Fruit fly (Drosophila melanogaster) whole organism, embryonic: ENCODE data around the gene CG11596.

ENCODE experiments used
- CG10147 ChIP-seq: fragments of 200-800 bp; sonication (Bioruptor generic); optimal IDR thresholded peaks from 2 replicates; lab custom pipeline; 2019; ENCODE audit warnings: missing biosample characterization, mild to moderate bottlenecking, missing genetic modification characterization, moderate library complexity
- CG10462 ChIP-seq: fragments of 200-800 bp; sonication (Bioruptor generic); optimal IDR thresholded peaks from 2 replicates; lab custom pipeline; 2016; ENCODE audit warnings: missing biosample characterization, missing genetic modification characterization
- CG13287 ChIP-seq: fragments of 200-800 bp; sonication (Bioruptor generic); IDR thresholded peaks from 2 replicates; pipeline ENCODE4 v1.3.6; 2022; ENCODE audit warnings: missing biosample characterization, missing genetic modification characterization; ENCODE audit not compliant: partially characterized antibody
- CG13624 ChIP-seq: fragments of 200-800 bp; sonication (Bioruptor generic); optimal IDR thresholded peaks from 2 replicates; lab custom pipeline; 2016; ENCODE audit warnings: missing biosample characterization, missing genetic modification characterization
- CG14667 ChIP-seq: fragments of 200-800 bp; sonication (Bioruptor generic); IDR thresholded peaks from 2 replicates; pipeline ENCODE4 v1.3.6; 2022; ENCODE audit warnings: missing biosample characterization, missing genetic modification characterization
- CG14710 ChIP-seq: fragments of 200-800 bp; sonication (Bioruptor generic); optimal IDR thresholded peaks from 3 replicates; lab custom pipeline; 2019; ENCODE audit warnings: missing biosample characterization, mild to moderate bottlenecking, missing genetic modification characterization, moderate library complexity
- CG15269 ChIP-seq: fragments of 200-800 bp; sonication (Bioruptor generic); optimal IDR thresholded peaks from 2 replicates; lab custom pipeline; 2018; ENCODE audit warnings: missing biosample characterization, mild to moderate bottlenecking, missing genetic modification characterization, moderate library complexity
- CG15479 ChIP-seq: fragments of 200-800 bp; sonication (Bioruptor generic); optimal IDR thresholded peaks from 3 replicates; lab custom pipeline; 2019; ENCODE audit warnings: missing biosample characterization, mild to moderate bottlenecking, missing genetic modification characterization, moderate library complexity
- CG16779 ChIP-seq: fragments of 200-800 bp; sonication (Bioruptor generic); IDR thresholded peaks from 2 replicates; pipeline ENCODE4 v1.3.6; 2022; ENCODE audit warnings: missing biosample characterization, missing genetic modification characterization
- CG16863 ChIP-seq: fragments of 200-800 bp; sonication (Bioruptor generic); optimal IDR thresholded peaks from 3 replicates; lab custom pipeline; 2016; ENCODE audit warnings: missing biosample characterization, missing genetic modification characterization
- CG17361 ChIP-seq: fragments of 200-800 bp; sonication (Bioruptor generic); IDR thresholded peaks from 3 replicates; pipeline ENCODE4 v1.3.6; 2022; ENCODE audit warnings: missing biosample characterization, missing genetic modification characterization
- CG2889 ChIP-seq: fragments of 200-800 bp; sonication (Bioruptor generic); IDR thresholded peaks from 3 replicates; pipeline ENCODE4 v1.3.6; 2022; ENCODE audit warnings: missing biosample characterization, missing genetic modification characterization
- CG3065 ChIP-seq: fragments of 200-800 bp; sonication (Bioruptor generic); optimal IDR thresholded peaks from 2 replicates; lab custom pipeline; 2016; ENCODE audit warnings: missing biosample characterization, missing genetic modification characterization
- CG32532 ChIP-seq: fragments of 200-800 bp; sonication (Bioruptor generic); IDR thresholded peaks from 2 replicates; pipeline ENCODE4 v1.3.6; 2022; ENCODE audit warnings: missing biosample characterization, missing genetic modification characterization
- CG33557 ChIP-seq: fragments of 200-800 bp; sonication (Bioruptor generic); optimal IDR thresholded peaks from 2 replicates; lab custom pipeline; 2019; ENCODE audit warnings: missing biosample characterization, mild to moderate bottlenecking, missing genetic modification characterization, moderate library complexity
- CG34376 ChIP-seq: fragments of 200-800 bp; sonication (Bioruptor generic); optimal IDR thresholded peaks from 2 replicates; lab custom pipeline; 2018; ENCODE audit warnings: missing biosample characterization, mild to moderate bottlenecking, missing genetic modification characterization
- CG3995 ChIP-seq: fragments of 200-800 bp; sonication (Bioruptor generic); optimal IDR thresholded peaks from 3 replicates; lab custom pipeline; 2016; ENCODE audit warnings: missing biosample characterization, missing genetic modification characterization
- CG7839 ChIP-seq: fragments of 200-800 bp; sonication (Bioruptor generic); optimal IDR thresholded peaks from 3 replicates; lab custom pipeline; 2018; ENCODE audit warnings: missing biosample characterization, mild to moderate bottlenecking, missing genetic modification characterization, moderate library complexity
- CG7987 ChIP-seq: fragments of 200-800 bp; sonication (Bioruptor generic); optimal IDR thresholded peaks from 2 replicates; lab custom pipeline; 2018; ENCODE audit warnings: missing biosample characterization, mild to moderate bottlenecking, missing genetic modification characterization, moderate library complexity
- CG8281 ChIP-seq: fragments of 200-800 bp; sonication (Bioruptor generic); optimal IDR thresholded peaks from 2 replicates; lab custom pipeline; 2018; ENCODE audit warnings: missing biosample characterization, mild to moderate bottlenecking, missing genetic modification characterization, moderate library complexity
- Dek ChIP-seq: fragments of 200-800 bp; sonication (Bioruptor generic); optimal IDR thresholded peaks from 3 replicates; lab custom pipeline; 2019; ENCODE audit warnings: missing biosample characterization, mild to moderate bottlenecking, missing genetic modification characterization, moderate library complexity
- Dfd ChIP-seq, 2 experiments: fragments of >200 bp; optimal IDR thresholded peaks; 2 replicates each; lab custom pipeline; 2017; ENCODE audit warnings: missing biosample characterization in 2 of 2, missing genetic modification characterization in 2 of 2
- Dref ChIP-seq: fragments of 200-800 bp; sonication (Bioruptor generic); IDR thresholded peaks from 2 replicates; pipeline ENCODE4 v1.3.6; 2022; ENCODE audit warnings: missing biosample characterization, missing genetic modification characterization
- Ets97D ChIP-seq: fragments of 200-800 bp; sonication (Bioruptor generic); optimal IDR thresholded peaks from 3 replicates; lab custom pipeline; 2016; ENCODE audit warnings: missing biosample characterization, missing genetic modification characterization
- H2.0 ChIP-seq: fragments of 200-800 bp; sonication (Bioruptor generic); IDR thresholded peaks from 2 replicates; pipeline ENCODE4 v1.3.6; 2022; ENCODE audit warnings: missing biosample characterization, missing genetic modification characterization
- Hmx ChIP-seq: fragments of 200-800 bp; sonication (Bioruptor generic); optimal IDR thresholded peaks from 2 replicates; lab custom pipeline; 2016; ENCODE audit warnings: missing biosample characterization, missing genetic modification characterization
- Mes4 ChIP-seq: fragments of 200-800 bp; sonication (Bioruptor generic); optimal IDR thresholded peaks from 2 replicates; lab custom pipeline; 2016; ENCODE audit warnings: missing biosample characterization, missing genetic modification characterization
- Mrtf ChIP-seq: fragments of 200-800 bp; sonication (Bioruptor generic); IDR thresholded peaks from 3 replicates; pipeline ENCODE4 v1.3.6; 2022; ENCODE audit warnings: missing biosample characterization, missing genetic modification characterization
- Opbp ChIP-seq: fragments of 200-800 bp; sonication (Bioruptor generic); IDR thresholded peaks from 3 replicates; pipeline ENCODE4 v1.3.6; 2022; ENCODE audit warnings: missing biosample characterization, missing genetic modification characterization; ENCODE audit not compliant: partially characterized antibody
- Optix ChIP-seq: fragments of 200-800 bp; sonication (Bioruptor generic); IDR thresholded peaks from 3 replicates; pipeline ENCODE4 v1.3.6; 2022; ENCODE audit warnings: missing biosample characterization, missing genetic modification characterization
- Sox100B ChIP-seq: fragments of 200-800 bp; sonication (Bioruptor generic); optimal IDR thresholded peaks from 3 replicates; lab custom pipeline; 2018; ENCODE audit warnings: missing biosample characterization, mild to moderate bottlenecking, missing genetic modification characterization
- Vsx1 ChIP-seq: fragments of 200-800 bp; sonication (Bioruptor generic); optimal IDR thresholded peaks from 2 replicates; lab custom pipeline; 2017; ENCODE audit warnings: missing biosample characterization, mild to moderate bottlenecking, missing genetic modification characterization, missing genetic modification reagents
- Xbp1 ChIP-seq: fragments of 200-800 bp; sonication (Bioruptor generic); optimal IDR thresholded peaks from 3 replicates; lab custom pipeline; 2016; ENCODE audit warnings: missing biosample characterization, mild to moderate bottlenecking, missing genetic modification characterization
- amos ChIP-seq: fragments of 200-800 bp; sonication (Bioruptor generic); IDR thresholded peaks from 2 replicates; pipeline ENCODE4 v1.3.6; 2022; ENCODE audit warnings: missing biosample characterization, missing genetic modification characterization; ENCODE audit not compliant: partially characterized antibody
- chif ChIP-seq, 2 experiments: fragments of 200-800 bp; sonication (Bioruptor generic); optimal IDR thresholded peaks; 3 replicates each; lab custom pipeline; 2016; ENCODE audit warnings: missing biosample characterization in 2 of 2, missing genetic modification characterization in 2 of 2
- en ChIP-seq: fragments of 200-800 bp; sonication (Bioruptor generic); optimal IDR thresholded peaks from 2 replicates; lab custom pipeline; 2016; ENCODE audit warnings: missing biosample characterization, missing genetic modification characterization
- eyg ChIP-seq: fragments of 200-800 bp; sonication (Bioruptor generic); optimal IDR thresholded peaks from 3 replicates; lab custom pipeline; 2016; ENCODE audit warnings: missing biosample characterization, missing genetic modification characterization
- fd64A ChIP-seq: fragments of 200-800 bp; sonication (Bioruptor generic); optimal IDR thresholded peaks from 3 replicates; lab custom pipeline; 2018; ENCODE audit warnings: missing biosample characterization, mild to moderate bottlenecking, missing genetic modification characterization
- hth ChIP-seq: fragments of >200 bp; optimal IDR thresholded peaks from 2 replicates; lab custom pipeline; 2017; ENCODE audit warnings: inconsistent platforms
- lola ChIP-seq, 3 experiments: fragments of >200 bp in 2 of 3; fragments of 200-800 bp in 1 of 3; sonication (Bioruptor generic) in 1 of 3; optimal IDR thresholded peaks; 2 replicates each; lab custom pipeline; 2017 to 2019; ENCODE audit warnings: missing biosample characterization in 3 of 3, missing genetic modification characterization in 3 of 3, mild to moderate bottlenecking in 1 of 3, moderate library complexity in 1 of 3
- mld ChIP-seq: fragments of 200-800 bp; sonication (Bioruptor generic); IDR thresholded peaks from 3 replicates; pipeline ENCODE4 v1.3.6; 2022; ENCODE audit warnings: missing biosample characterization, missing genetic modification characterization; ENCODE audit not compliant: partially characterized antibody
- nmo ChIP-seq: fragments of 200-800 bp; sonication (Bioruptor generic); optimal IDR thresholded peaks from 2 replicates; lab custom pipeline; 2018; ENCODE audit warnings: missing biosample characterization, mild to moderate bottlenecking, missing genetic modification characterization, moderate library complexity
- pho ChIP-seq: fragments of 200-800 bp; sonication (Bioruptor generic); optimal IDR thresholded peaks from 2 replicates; lab custom pipeline; 2016; ENCODE audit warnings: missing biosample characterization, missing genetic modification characterization
- rib ChIP-seq: fragments of 200-800 bp; sonication (Bioruptor generic); IDR thresholded peaks from 2 replicates; pipeline ENCODE4 v1.3.6; 2022; ENCODE audit warnings: missing biosample characterization, missing genetic modification characterization
- sqz ChIP-seq: fragments of 200-800 bp; sonication (Bioruptor generic); optimal IDR thresholded peaks from 3 replicates; lab custom pipeline; 2018; ENCODE audit warnings: missing biosample characterization, mild to moderate bottlenecking, missing genetic modification characterization
- ssp ChIP-seq: fragments of 200-800 bp; sonication (Bioruptor generic); IDR thresholded peaks from 2 replicates; pipeline ENCODE4 v1.3.6; 2022; ENCODE audit warnings: missing biosample characterization, missing genetic modification characterization
- tgo ChIP-seq: fragments of 200-800 bp; sonication (Bioruptor generic); IDR thresholded peaks from 3 replicates; pipeline ENCODE4 v1.3.6; 2022; ENCODE audit warnings: missing biosample characterization, missing genetic modification characterization
- tna ChIP-seq: fragments of 200-800 bp; sonication (Bioruptor generic); IDR thresholded peaks from 2 replicates; pipeline ENCODE4 v1.3.6; 2022; ENCODE audit warnings: missing biosample characterization, missing genetic modification characterization; ENCODE audit not compliant: partially characterized antibody
- trh ChIP-seq: fragments of 200-800 bp; sonication (Bioruptor generic); optimal IDR thresholded peaks from 2 replicates; lab custom pipeline; 2016; ENCODE audit warnings: missing biosample characterization, missing genetic modification characterization
- tup ChIP-seq: fragments of 200-800 bp; sonication (Bioruptor generic); optimal IDR thresholded peaks from 2 replicates; lab custom pipeline; 2016; ENCODE audit warnings: missing biosample characterization, mild to moderate bottlenecking, missing genetic modification characterization, moderate library complexity

The CG11596 gene

DNA sequence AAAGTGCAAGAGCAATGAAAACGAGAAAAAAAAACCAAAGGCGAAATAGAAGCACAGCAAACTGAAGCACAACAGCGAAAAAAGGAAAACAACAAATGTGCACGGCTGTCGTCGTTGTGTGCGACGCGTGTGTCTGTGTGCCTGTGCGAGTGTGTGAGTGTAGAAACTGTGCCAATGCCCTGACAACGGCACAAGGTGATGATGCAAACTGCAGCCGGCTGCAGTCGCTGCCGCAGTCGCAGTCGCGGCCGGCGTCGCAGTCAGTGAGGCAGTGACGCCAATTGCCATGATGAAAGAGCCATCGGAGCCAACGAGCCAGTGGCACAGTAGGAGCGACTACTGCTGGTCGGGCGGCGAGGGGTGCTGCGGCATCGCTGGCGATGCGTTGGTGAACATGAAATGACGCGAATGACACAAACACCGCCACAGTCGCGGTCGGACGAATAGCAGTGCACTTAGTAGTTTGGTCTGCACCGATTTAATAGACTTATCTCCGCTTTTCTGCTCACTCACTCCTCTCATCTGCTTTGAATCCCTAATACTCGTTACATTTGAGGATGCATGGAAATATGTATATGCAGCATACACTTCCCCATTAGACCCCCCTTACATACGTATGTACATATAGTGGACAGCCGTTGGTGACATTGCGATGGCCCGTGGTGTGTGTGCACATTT is 41.2 kb downstream of the CG11596 start (continued):
- peak; percentile 72 for TF ChIP-seq CG7839 (tag; lab: Kevin White, UChicago)
- peak; percentile 61 for TF ChIP-seq tgo (GFP tag; lab: Robert Waterston, UW)
- no peak for TF ChIP-seq Ets97D (GFP tag; lab: Kevin White, UChicago)
- no peak for TF ChIP-seq CG16779 (GFP tag; lab: Robert Waterston, UW)
- no peak for TF ChIP-seq CG34376 (GFP tag; lab: Kevin White, UChicago)
- no peak for TF ChIP-seq CG3995 (GFP tag; lab: Kevin White, UChicago)
- no peak for TF ChIP-seq CG33557 (GFP tag; lab: Kevin White, UChicago)
- peak; percentile 37; the same call in 1 of the 3 replicates for TF ChIP-seq Mrtf
- TF ChIP-seq CG10462 (GFP tag; lab: Kevin White, UChicago), result no peak
- no peak for TF ChIP-seq pho (GFP tag; lab: Kevin White, UChicago)
- peak; percentile 39 for TF ChIP-seq Xbp1 (GFP tag; lab: Kevin White, UChicago)
- TF ChIP-seq chif (GFP tag; optimal IDR thresholded peaks at IDR 0.05; lab: Kevin White, UChicago), result peak; percentile 8 to 26
- TF ChIP-seq CG3065 (GFP tag; lab: Kevin White, UChicago), result no peak
- no peak for TF ChIP-seq eyg (GFP tag; lab: Kevin White, UChicago)
- TF ChIP-seq CG2889 (GFP tag; lab: Robert Waterston, UW), result no peak
- TF ChIP-seq trh, result no peak
- no peak for TF ChIP-seq tup (GFP tag; lab: Kevin White, UChicago)
- no peak for TF ChIP-seq CG13624 (GFP tag; lab: Kevin White, UChicago)
- TF ChIP-seq CG32532 (GFP tag; lab: Robert Waterston, UW), result no peak
- TF ChIP-seq tna (GFP tag; lab: Robert Waterston, UW), result no peak
- TF ChIP-seq Vsx1 (GFP tag; lab: Kevin White, UChicago), result no peak
- peak; percentile 65 for TF ChIP-seq CG17361
- TF ChIP-seq CG13287 (GFP tag; lab: Robert Waterston, UW), result no peak
- TF ChIP-seq rib (GFP tag; lab: Robert Waterston, UW), result no peak
- TF ChIP-seq CG7987, result no peak
- peak; percentile 58 for TF ChIP-seq CG8281 (tag; lab: Kevin White, UChicago)
- TF ChIP-seq CG15479 (GFP tag; lab: Kevin White, UChicago), result no peak
- no peak for TF ChIP-seq amos (GFP tag; lab: Robert Waterston, UW)
- TF ChIP-seq hth (lab: Kevin White, UChicago), result no peak
- no peak for TF ChIP-seq Opbp (GFP tag; lab: Robert Waterston, UW)
- TF ChIP-seq Sox100B (GFP tag; lab: Kevin White, UChicago), result peak; percentile 70
- TF ChIP-seq CG14667 (GFP tag; lab: Robert Waterston, UW), result 0 out of 2 replicates have a peak, but pooled peaks have one; percentile 24
- TF ChIP-seq Mes4 (GFP tag; lab: Kevin White, UChicago), result peak; percentile 16
- TF ChIP-seq Dek (tag; lab: Kevin White, UChicago), result no peak
- peak in 1 of 3 experiments; percentile 36 for TF ChIP-seq lola (GFP tag; optimal IDR thresholded peaks at IDR 0.05; lab: Kevin White, UChicago)
- TF ChIP-seq Dref, result no peak
- TF ChIP-seq ssp (GFP tag; lab: Robert Waterston, UW), result peak; percentile 62
- peak; percentile 77 for TF ChIP-seq nmo (GFP tag; lab: Kevin White, UChicago)
- TF ChIP-seq CG14710 (tag; lab: Kevin White, UChicago), result peak; percentile 43
- TF ChIP-seq CG15269, result peak; percentile 52
- peak; percentile 53 for TF ChIP-seq CG16863 (GFP tag; lab: Kevin White, UChicago)
- TF ChIP-seq CG10147 (GFP tag; lab: Kevin White, UChicago), result no peak
- TF ChIP-seq Optix (GFP tag; lab: Robert Waterston, UW), result peak; percentile 48; the same call in 1 of the 3 replicates
- peak; percentile 50; the same call in 1 of the 2 replicates for TF ChIP-seq H2.0 (GFP tag; lab: Robert Waterston, UW)
- TF ChIP-seq Dfd (GFP tag; optimal IDR thresholded peaks at IDR 0.05; lab: Kevin White, UChicago), result no peak
- no peak for TF ChIP-seq mld
- TF ChIP-seq Hmx, result no peak
- TF ChIP-seq sqz (GFP tag; lab: Kevin White, UChicago), result no peak
- TF ChIP-seq fd64A, result peak; percentile 75
- TF ChIP-seq en (GFP tag; lab: Kevin White, UChicago), result no peak
